Worm (Caenorhabditis elegans): ENCODE data around the gene lec-9.

- TF ChIP-seq unc-39 (tag; optimal IDR thresholded peaks at IDR 0.05) (no peak), ces-1 (GFP tag; optimal IDR thresholded peaks at IDR 0.05) (no peak), snpc-4 (tag; optimal IDR thresholded peaks at IDR 0.05) (no peak), unc-62 (GFP tag; optimal IDR thresholded peaks at IDR 0.05) (no peak)
Measured at ce11 chrX:17637528-17637927, 37.2 kb downstream of the lec-9 start.

Measured in whole organism, mixed stage, embryonic.